Worm (Caenorhabditis elegans) whole organism, L4/young adult: ENCODE results near the gene clec-136.

Source experiments
- W03F9.2 ChIP-seq: fragments of 150-350 bp; optimal IDR thresholded peaks from 2 replicates; lab custom pipeline; 2014; ENCODE audit warnings: missing biosample characterization, missing genetic modification characterization
- dao-5 ChIP-seq: sonication (generic microtip); optimal IDR thresholded peaks from 2 replicates; lab custom pipeline; 2016; ENCODE audit warnings: missing genotype, missing genetic modification characterization, moderate library complexity, missing compliant biosample characterization
- him-1 ChIP-seq: sonication (generic microtip); optimal IDR thresholded peaks from 2 replicates; lab custom pipeline; 2016; ENCODE audit warnings: missing genotype, missing genetic modification reagents, missing genetic modification characterization, missing compliant biosample characterization

DNA sequence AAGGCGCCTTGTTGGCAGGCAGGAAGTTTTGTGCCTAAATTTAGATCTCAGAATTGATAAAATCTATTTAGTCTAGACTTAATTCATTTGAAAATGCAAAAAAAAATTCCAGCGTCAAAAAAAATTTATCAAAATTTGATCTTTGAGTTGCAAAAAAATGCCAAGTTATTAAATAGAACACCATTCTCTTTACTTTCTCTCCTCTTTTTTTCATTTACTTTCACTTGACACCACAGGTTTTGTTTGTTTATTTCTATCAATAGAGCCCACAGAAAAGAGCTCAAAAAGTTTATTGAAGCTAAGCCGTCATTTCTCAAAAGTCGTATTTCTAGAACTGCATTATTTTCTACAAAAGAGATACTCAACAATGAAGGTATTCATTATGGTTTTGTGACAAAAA is 3.6 kb downstream of the clec-136 start, which contains the start of gene pqn-35:
- no peak for TF ChIP-seq W03F9.2 (tag; lab: Kevin White, UChicago)
- TF ChIP-seq him-1 = no peak
- no peak for TF ChIP-seq dao-5 (tag; lab: Kevin White, UChicago)
